Worm (Caenorhabditis elegans): Measurements from ENCODE around the gene snx-1.

snx-1 gene

DNA sequence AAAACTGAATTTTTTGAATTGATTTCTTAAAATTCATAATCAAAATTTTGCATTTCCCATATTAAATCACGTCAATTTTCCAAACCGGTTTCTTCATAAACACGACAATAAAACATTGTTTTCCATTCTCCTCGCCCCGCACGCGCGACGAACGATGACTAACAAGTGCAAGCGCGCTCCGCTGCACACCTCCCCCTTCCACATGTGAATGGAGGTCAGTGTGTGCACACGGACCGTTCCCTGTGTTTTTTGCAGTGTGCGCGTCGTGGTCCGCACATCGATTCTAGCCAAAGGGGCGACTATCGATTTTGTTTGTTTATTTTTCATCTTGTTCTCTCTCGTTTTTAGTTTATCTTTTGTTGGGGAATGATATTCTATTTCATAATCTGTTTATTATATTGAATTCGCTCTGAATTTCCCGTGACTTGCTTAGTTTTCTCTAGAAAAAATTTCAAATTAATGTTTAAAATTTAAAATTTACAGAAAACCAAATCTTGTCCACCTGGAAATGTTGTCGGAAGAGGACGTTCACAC lies at the start of gene snx-1:
Gene snx-1, plus strand, starts transcription at position 484 of the 534 bp plus-strand sequence.
- TF ChIP-seq pes-1 (GFP tag; IDR thresholded peaks at IDR 0.05) (no peak), hmg-4 (GFP tag; optimal IDR thresholded peaks at IDR 0.05) (peak; percentile 60), F13C5.2 (tag; optimal IDR thresholded peaks at IDR 0.05) (peak; percentile 24)

DNA sequence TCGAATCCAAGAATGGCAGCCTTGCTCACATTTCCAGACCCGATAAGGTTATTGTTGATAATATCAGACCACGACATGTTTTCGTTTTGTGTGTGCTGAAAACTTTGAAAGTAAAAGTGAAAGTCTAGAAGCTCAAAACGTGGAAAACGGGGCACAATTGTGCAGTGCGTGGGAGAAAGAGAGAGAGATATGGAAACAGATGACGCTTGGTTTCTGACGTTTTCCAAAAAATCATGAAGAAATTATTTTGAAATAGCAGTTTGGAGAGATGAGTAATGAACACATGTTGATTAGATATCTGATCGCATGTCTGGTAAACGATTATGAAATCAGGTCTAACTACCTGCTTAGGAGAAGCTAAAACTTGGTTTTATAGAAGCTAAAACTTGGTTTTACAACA lies 48.2 kb upstream of the snx-1 start, which contains the start of gene pfn-3:
Gene pfn-3, minus strand, starts transcription at position 101 of the 400 bp plus-strand sequence.
- TF ChIP-seq F13C5.2 (tag; optimal IDR thresholded peaks at IDR 0.05), result no peak
- no peak for TF ChIP-seq B0310.2 (tag; optimal IDR thresholded peaks at IDR 0.05)
- no peak for TF ChIP-seq sea-1 (GFP tag; conservative IDR thresholded peaks at IDR 0.05)
- no peak for TF ChIP-seq hmbx-1 (tag; optimal IDR thresholded peaks at IDR 0.05)
- TF ChIP-seq tra-4 (tag; optimal IDR thresholded peaks at IDR 0.05), result no peak
- TF ChIP-seq pes-1 (GFP tag; IDR thresholded peaks at IDR 0.05), result no peak
- no peak for TF ChIP-seq hnd-1 (tag; optimal IDR thresholded peaks at IDR 0.05)
- no peak for TF ChIP-seq ceh-13 (GFP tag; optimal IDR thresholded peaks at IDR 0.05)
- TF ChIP-seq ceh-36 (tag; optimal IDR thresholded peaks at IDR 0.05), result no peak
- TF ChIP-seq scrt-1 (GFP tag; IDR thresholded peaks at IDR 0.05), result no peak
- no peak for TF ChIP-seq ets-7 (tag; optimal IDR thresholded peaks at IDR 0.05)
- no peak for TF ChIP-seq hmg-4 (GFP tag; optimal IDR thresholded peaks at IDR 0.05)
- TF ChIP-seq tbx-37 (GFP tag; conservative IDR thresholded peaks at IDR 0.05), result no peak
- TF ChIP-seq aly-1 (tag; optimal IDR thresholded peaks at IDR 0.05), result no peak
- TF ChIP-seq ama-1 (optimal IDR thresholded peaks at IDR 0.05), result no peak
- TF ChIP-seq tbx-11 (GFP tag; IDR thresholded peaks at IDR 0.05), result no peak

DNA sequence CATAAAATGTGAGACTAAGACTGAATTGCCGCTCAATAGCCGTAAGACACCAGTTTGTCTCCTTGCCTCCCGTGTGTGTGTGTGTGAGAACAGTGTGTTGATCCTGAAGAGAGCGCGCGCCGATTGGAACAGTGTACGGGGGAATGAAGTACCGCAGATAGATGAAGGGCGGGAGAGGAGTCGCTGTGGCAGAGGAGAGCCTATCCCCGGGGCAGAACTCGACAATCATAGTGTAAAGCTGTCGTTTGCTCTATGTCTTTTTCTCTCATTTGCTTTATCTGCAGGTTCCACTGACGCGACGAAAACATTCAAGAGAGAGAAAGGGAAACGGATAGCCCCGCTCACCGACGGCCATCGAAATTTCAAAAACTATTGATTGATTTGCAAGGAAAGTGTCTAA lies 46.9 kb upstream of the snx-1 start:
- TF ChIP-seq ceh-13 (GFP tag; optimal IDR thresholded peaks at IDR 0.05) (no peak), hmg-4 (GFP tag; optimal IDR thresholded peaks at IDR 0.05) (peak; percentile 62), aly-1 (tag; optimal IDR thresholded peaks at IDR 0.05) (peak; percentile 41), ets-7 (tag; optimal IDR thresholded peaks at IDR 0.05) (no peak), scrt-1 (GFP tag; IDR thresholded peaks at IDR 0.05) (0 out of 2 replicates have a peak, but pooled peaks have one; percentile 17)

DNA sequence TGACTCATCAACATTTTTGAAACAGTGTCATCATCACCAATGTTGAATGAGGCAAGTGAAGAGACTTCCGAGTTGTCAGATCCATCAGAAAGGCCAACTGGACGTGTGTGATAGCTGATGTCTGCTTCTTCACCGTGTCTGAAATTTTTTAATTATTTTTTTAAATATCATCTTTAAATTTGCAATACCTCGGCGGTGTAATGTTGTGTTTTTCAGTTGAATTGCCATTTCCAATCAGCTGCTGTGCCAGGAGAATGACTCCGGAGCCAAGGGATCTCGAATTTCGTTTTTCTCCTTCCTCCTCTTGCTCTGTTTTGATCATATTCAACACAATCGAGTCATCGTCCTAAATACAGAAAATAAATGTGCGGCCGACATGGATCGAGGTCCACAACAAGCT lies 43.8 kb upstream of the snx-1 start:
- TF ChIP-seq B0310.2 (tag; optimal IDR thresholded peaks at IDR 0.05) (no peak), hmg-4 (GFP tag; optimal IDR thresholded peaks at IDR 0.05) (no peak), ets-7 (tag; optimal IDR thresholded peaks at IDR 0.05) (no peak), sea-1 (GFP tag; conservative IDR thresholded peaks at IDR 0.05) (no peak), tra-4 (tag; optimal IDR thresholded peaks at IDR 0.05) (no peak), hnd-1 (tag; optimal IDR thresholded peaks at IDR 0.05) (no peak), tbx-11 (GFP tag; IDR thresholded peaks at IDR 0.05) (no peak), flt-1 (GFP tag; IDR thresholded peaks at IDR 0.05) (no peak), ceh-13 (GFP tag; optimal IDR thresholded peaks at IDR 0.05) (no peak), ceh-36 (tag; optimal IDR thresholded peaks at IDR 0.05) (no peak), aly-1 (tag; optimal IDR thresholded peaks at IDR 0.05) (no peak), hmbx-1 (tag; optimal IDR thresholded peaks at IDR 0.05) (no peak), scrt-1 (GFP tag; IDR thresholded peaks at IDR 0.05) (no peak), ama-1 (optimal IDR thresholded peaks at IDR 0.05) (no peak), pes-1 (GFP tag; IDR thresholded peaks at IDR 0.05) (no peak), tbx-37 (GFP tag; conservative IDR thresholded peaks at IDR 0.05) (no peak), F13C5.2 (tag; optimal IDR thresholded peaks at IDR 0.05) (no peak)

DNA sequence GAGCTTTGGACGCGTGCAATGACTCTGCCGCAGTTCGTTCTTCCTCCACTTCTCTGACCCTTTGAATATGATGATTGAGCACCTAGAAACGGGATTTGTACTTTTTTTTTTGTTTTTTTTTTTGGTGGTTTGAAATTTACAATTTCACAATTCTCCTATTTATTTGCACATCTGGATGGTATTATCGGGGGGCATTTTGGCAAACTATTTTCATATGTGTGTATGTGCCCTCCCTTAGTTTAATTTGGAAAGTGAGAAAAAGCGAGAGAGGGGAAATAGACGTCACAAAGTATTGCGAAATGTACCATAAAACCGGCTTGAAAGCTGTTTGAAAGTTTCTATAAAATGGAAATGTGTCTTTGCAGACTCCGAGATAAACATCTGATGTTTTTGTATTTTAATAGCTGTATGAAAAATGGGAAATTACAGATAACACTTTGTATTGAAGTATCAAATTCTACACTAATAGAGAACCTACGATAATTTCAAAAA lies 42.3 kb upstream of the snx-1 start:
- no peak for TF ChIP-seq F13C5.2 (tag; optimal IDR thresholded peaks at IDR 0.05)
- TF ChIP-seq ets-7 (tag; optimal IDR thresholded peaks at IDR 0.05), result no peak
- TF ChIP-seq tra-4 (tag; optimal IDR thresholded peaks at IDR 0.05), result no peak
- TF ChIP-seq ama-1 (optimal IDR thresholded peaks at IDR 0.05), result no peak
- no peak for TF ChIP-seq B0310.2 (tag; optimal IDR thresholded peaks at IDR 0.05)
- no peak for TF ChIP-seq ceh-36 (tag; optimal IDR thresholded peaks at IDR 0.05)
- no peak for TF ChIP-seq pes-1 (GFP tag; IDR thresholded peaks at IDR 0.05)
- TF ChIP-seq flt-1 (GFP tag; IDR thresholded peaks at IDR 0.05), result no peak
- TF ChIP-seq hnd-1 (tag; optimal IDR thresholded peaks at IDR 0.05), result no peak
- no peak for TF ChIP-seq hmg-4 (GFP tag; optimal IDR thresholded peaks at IDR 0.05)
- no peak for TF ChIP-seq sea-1 (GFP tag; conservative IDR thresholded peaks at IDR 0.05)
- TF ChIP-seq tbx-37 (GFP tag; conservative IDR thresholded peaks at IDR 0.05), result no peak

DNA sequence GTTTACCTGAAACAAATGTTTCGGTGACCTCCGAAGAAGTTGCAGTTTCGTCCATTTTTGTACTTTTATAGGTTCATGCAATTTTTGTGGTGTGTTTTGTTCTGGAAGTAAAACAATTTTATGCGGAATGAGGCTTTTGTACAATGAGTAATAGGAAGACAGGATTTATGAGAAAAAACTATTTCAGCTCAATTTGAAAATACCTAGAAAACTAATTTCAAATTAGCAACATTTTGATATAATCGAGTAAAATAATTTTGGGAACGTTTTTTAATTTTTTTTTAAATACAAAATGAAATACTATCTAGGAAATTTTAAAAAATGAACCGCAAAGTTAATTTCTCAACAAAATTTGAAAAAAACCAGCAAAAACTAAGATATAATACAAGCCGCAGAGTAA lies 40.7 kb upstream of the snx-1 start, which contains the start of gene rei-2:
Gene rei-2, minus strand, starts transcription at position 101 of the 400 bp plus-strand sequence.
- TF ChIP-seq flt-1 (GFP tag; IDR thresholded peaks at IDR 0.05) (no peak), tra-4 (tag; optimal IDR thresholded peaks at IDR 0.05) (no peak), sea-1 (GFP tag; conservative IDR thresholded peaks at IDR 0.05) (no peak), ceh-13 (GFP tag; optimal IDR thresholded peaks at IDR 0.05) (no peak), aly-1 (tag; optimal IDR thresholded peaks at IDR 0.05) (no peak), F13C5.2 (tag; optimal IDR thresholded peaks at IDR 0.05) (no peak)

DNA sequence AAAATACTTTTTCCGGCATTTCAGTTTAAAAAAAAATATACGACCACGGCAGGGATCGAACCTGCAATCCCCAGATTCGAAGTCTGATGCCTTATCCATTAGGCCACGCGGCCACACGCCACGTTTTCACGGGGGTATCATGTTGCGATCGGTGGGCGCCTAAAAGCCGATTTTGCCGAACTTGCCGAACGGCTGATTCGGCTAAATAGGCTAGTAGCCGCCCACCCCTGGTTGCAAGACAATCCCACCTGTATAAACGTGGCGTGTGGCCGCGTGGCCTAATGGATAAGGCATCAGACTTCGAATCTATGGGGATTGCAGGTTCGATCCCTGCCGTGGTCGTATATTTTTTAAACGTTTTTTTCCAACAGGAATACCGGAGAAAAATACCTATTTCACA lies 39.7 kb upstream of the snx-1 start:
- no peak for TF ChIP-seq ets-7 (tag; optimal IDR thresholded peaks at IDR 0.05)
- no peak for TF ChIP-seq hnd-1 (tag; optimal IDR thresholded peaks at IDR 0.05)
- no peak for TF ChIP-seq hmbx-1 (tag; optimal IDR thresholded peaks at IDR 0.05)
- TF ChIP-seq flt-1 (GFP tag; IDR thresholded peaks at IDR 0.05), result no peak
- no peak for TF ChIP-seq ceh-13 (GFP tag; optimal IDR thresholded peaks at IDR 0.05)
- TF ChIP-seq ceh-36 (tag; optimal IDR thresholded peaks at IDR 0.05), result no peak
- no peak for TF ChIP-seq aly-1 (tag; optimal IDR thresholded peaks at IDR 0.05)
- no peak for TF ChIP-seq tbx-37 (GFP tag; conservative IDR thresholded peaks at IDR 0.05)
- TF ChIP-seq ama-1 (optimal IDR thresholded peaks at IDR 0.05), result no peak
- no peak for TF ChIP-seq B0310.2 (tag; optimal IDR thresholded peaks at IDR 0.05)
- no peak for TF ChIP-seq scrt-1 (GFP tag; IDR thresholded peaks at IDR 0.05)

DNA sequence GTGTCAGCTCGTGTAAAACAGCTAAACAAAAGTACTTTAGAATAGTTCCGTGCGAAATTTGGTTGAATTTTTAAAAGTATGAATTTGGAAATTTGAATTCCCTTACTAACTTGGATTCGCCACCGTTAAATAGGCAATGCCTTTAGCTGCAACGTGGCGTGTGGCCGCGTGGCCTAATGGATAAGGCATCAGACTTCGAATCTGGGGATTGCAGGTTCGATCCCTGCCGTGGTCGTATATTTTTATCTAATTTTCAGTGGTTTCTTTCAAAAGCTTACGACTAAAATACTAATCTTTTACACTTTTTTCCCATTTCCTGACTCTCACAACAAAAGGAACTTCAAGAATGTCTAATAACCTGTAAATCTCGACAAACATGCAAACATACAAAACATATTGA lies 39.1 kb upstream of the snx-1 start:
- no peak for TF ChIP-seq tbx-37 (GFP tag; conservative IDR thresholded peaks at IDR 0.05)
- TF ChIP-seq sea-1 (GFP tag; conservative IDR thresholded peaks at IDR 0.05), result no peak
- no peak for TF ChIP-seq B0310.2 (tag; optimal IDR thresholded peaks at IDR 0.05)
- TF ChIP-seq ama-1 (optimal IDR thresholded peaks at IDR 0.05), result no peak
- no peak for TF ChIP-seq ets-7 (tag; optimal IDR thresholded peaks at IDR 0.05)
- TF ChIP-seq tbx-11 (GFP tag; IDR thresholded peaks at IDR 0.05), result no peak
- TF ChIP-seq hnd-1 (tag; optimal IDR thresholded peaks at IDR 0.05), result no peak
- no peak for TF ChIP-seq flt-1 (GFP tag; IDR thresholded peaks at IDR 0.05)
- no peak for TF ChIP-seq scrt-1 (GFP tag; IDR thresholded peaks at IDR 0.05)
- TF ChIP-seq hmg-4 (GFP tag; optimal IDR thresholded peaks at IDR 0.05), result no peak
- no peak for TF ChIP-seq F13C5.2 (tag; optimal IDR thresholded peaks at IDR 0.05)
- no peak for TF ChIP-seq ceh-36 (tag; optimal IDR thresholded peaks at IDR 0.05)
- no peak for TF ChIP-seq aly-1 (tag; optimal IDR thresholded peaks at IDR 0.05)
- TF ChIP-seq pes-1 (GFP tag; IDR thresholded peaks at IDR 0.05), result no peak
- TF ChIP-seq hmbx-1 (tag; optimal IDR thresholded peaks at IDR 0.05), result no peak
- no peak for TF ChIP-seq ceh-13 (GFP tag; optimal IDR thresholded peaks at IDR 0.05)
- TF ChIP-seq tra-4 (tag; optimal IDR thresholded peaks at IDR 0.05), result no peak
